Worm (Caenorhabditis elegans): ENCODE measurements around the gene ZK643.6.

ZK643.6 gene

ce11 chrIII:8961993-8962392 lies 1.4 kb upstream of the ZK643.6 start, which contains the start of gene grl-25:
grl-25 (plus strand) TSS chrIII:8962293.
- no peak for TF ChIP-seq cnd-1 (tag; optimal IDR thresholded peaks at IDR 0.05)
- no peak for TF ChIP-seq unc-120 (tag; optimal IDR thresholded peaks at IDR 0.05; ENCODE audit: poor library complexity, severe bottlenecking)
- no peak for TF ChIP-seq lin-13 (tag; optimal IDR thresholded peaks at IDR 0.05)
- no peak for TF ChIP-seq sem-2 (GFP tag; optimal IDR thresholded peaks at IDR 0.05)
- TF ChIP-seq mep-1 (tag; optimal IDR thresholded peaks at IDR 0.05) = no peak
- no peak for TF ChIP-seq M03D4.4 (tag; optimal IDR thresholded peaks at IDR 0.05)
- no peak for TF ChIP-seq ceh-39 (tag; optimal IDR thresholded peaks at IDR 0.05)

DNA sequence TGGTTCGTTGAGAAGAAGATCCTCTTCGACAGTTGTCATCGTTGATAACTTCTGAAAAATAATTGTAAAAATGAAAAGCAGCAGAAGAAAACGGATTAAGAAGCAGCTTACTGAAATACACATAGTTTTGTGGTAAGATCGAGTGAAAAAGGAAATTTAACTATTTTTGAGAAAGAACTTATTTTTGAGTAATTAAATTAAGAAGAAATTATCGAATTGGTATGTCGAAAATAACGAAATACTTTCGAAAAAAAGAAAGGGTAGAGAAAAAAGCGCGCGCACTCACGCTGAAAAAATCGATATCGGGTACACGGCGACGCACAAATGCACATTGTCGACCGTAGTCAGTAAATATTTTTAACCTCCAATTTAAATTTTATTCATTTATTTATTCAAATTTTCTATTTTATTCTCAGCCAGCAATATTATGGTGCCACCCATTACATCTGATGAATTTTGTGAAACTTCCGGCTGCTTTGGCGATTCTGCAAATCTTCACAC lies 4.4 kb downstream of the ZK643.6 start, which contains the start of the genes ZK643.5 and ZK643.2:
TSS of gene ZK643.5 (minus strand) at position 51 of the 501 bp plus-strand sequence.
TSS of gene ZK643.2 (plus strand) at position 395 of the 501 bp plus-strand sequence.
- TF ChIP-seq flh-1 (GFP tag; optimal IDR thresholded peaks at IDR 0.05) (no peak), hlh-1 (tag; optimal IDR thresholded peaks at IDR 0.05) (no peak), tbx-8 (GFP tag; optimal IDR thresholded peaks at IDR 0.05) (no peak), ces-1 (GFP tag; optimal IDR thresholded peaks at IDR 0.05) (peak; percentile 64), mab-5 (tag; optimal IDR thresholded peaks at IDR 0.05) (no peak), mep-1 (tag; optimal IDR thresholded peaks at IDR 0.05) (peak; percentile 69), sem-2 (GFP tag; optimal IDR thresholded peaks at IDR 0.05) (no peak), sptf-1 (tag; optimal IDR thresholded peaks at IDR 0.05) (no peak), drap-1 (GFP tag; optimal IDR thresholded peaks at IDR 0.05) (no peak), unc-39 (tag; optimal IDR thresholded peaks at IDR 0.05) (no peak), snpc-4 (tag; optimal IDR thresholded peaks at IDR 0.05) (no peak), nhr-76 (tag; optimal IDR thresholded peaks at IDR 0.05) (no peak), elt-3 (tag; optimal IDR thresholded peaks at IDR 0.05) (no peak), ceh-39 (tag; optimal IDR thresholded peaks at IDR 0.05) (peak; percentile 97), M03D4.4 (tag; optimal IDR thresholded peaks at IDR 0.05) (no peak), ham-2 (GFP tag; optimal IDR thresholded peaks at IDR 0.05) (no peak), ceh-83 (GFP tag; optimal IDR thresholded peaks at IDR 0.05) (no peak), lin-32 (GFP tag; optimal IDR thresholded peaks at IDR 0.05) (no peak), bed-3 (GFP tag; optimal IDR thresholded peaks at IDR 0.05) (no peak), unc-120 (tag; optimal IDR thresholded peaks at IDR 0.05; ENCODE audit: poor library complexity, severe bottlenecking) (no peak), lsy-2 (tag; optimal IDR thresholded peaks at IDR 0.05) (peak; percentile 94), elt-1 (tag; optimal IDR thresholded peaks at IDR 0.05; ENCODE audit: borderline replicate concordance, insufficient read depth) (no peak), zip-8 (tag; optimal IDR thresholded peaks at IDR 0.05) (no peak), ztf-11 (tag; optimal IDR thresholded peaks at IDR 0.05) (no peak), nhr-237 (tag; optimal IDR thresholded peaks at IDR 0.05) (no peak), nhr-2 (tag; optimal IDR thresholded peaks at IDR 0.05) (no peak), nhr-28 (tag; optimal IDR thresholded peaks at IDR 0.05) (no peak), nhr-12 (tag; optimal IDR thresholded peaks at IDR 0.05) (no peak), ceh-43 (GFP tag; optimal IDR thresholded peaks at IDR 0.05) (no peak), lin-13 (tag; optimal IDR thresholded peaks at IDR 0.05) (peak; percentile 23), cnd-1 (tag; optimal IDR thresholded peaks at IDR 0.05) (no peak), pha-4 (tag; optimal IDR thresholded peaks at IDR 0.05) (peak; percentile 15)

- TF ChIP-seq cnd-1 (tag; optimal IDR thresholded peaks at IDR 0.05) (no peak), mls-2 (tag; optimal IDR thresholded peaks at IDR 0.05) (no peak), ceh-43 (GFP tag; optimal IDR thresholded peaks at IDR 0.05) (no peak), pha-4 (tag; optimal IDR thresholded peaks at IDR 0.05) (no peak), mab-5 (tag; optimal IDR thresholded peaks at IDR 0.05) (no peak), unc-39 (tag; optimal IDR thresholded peaks at IDR 0.05) (no peak), snpc-4 (tag; optimal IDR thresholded peaks at IDR 0.05) (no peak), ham-2 (GFP tag; optimal IDR thresholded peaks at IDR 0.05) (no peak), zip-8 (tag; optimal IDR thresholded peaks at IDR 0.05) (no peak), bed-3 (GFP tag; optimal IDR thresholded peaks at IDR 0.05) (no peak), sem-2 (GFP tag; optimal IDR thresholded peaks at IDR 0.05) (no peak), nhr-237 (tag; optimal IDR thresholded peaks at IDR 0.05) (no peak), ceh-83 (GFP tag; optimal IDR thresholded peaks at IDR 0.05) (no peak), drap-1 (GFP tag; optimal IDR thresholded peaks at IDR 0.05) (no peak), elt-3 (tag; optimal IDR thresholded peaks at IDR 0.05) (no peak), nhr-12 (tag; optimal IDR thresholded peaks at IDR 0.05) (no peak)
Observed at ce11 chrIII:8955536-8955935, 5.0 kb downstream of the ZK643.6 start.

DNA sequence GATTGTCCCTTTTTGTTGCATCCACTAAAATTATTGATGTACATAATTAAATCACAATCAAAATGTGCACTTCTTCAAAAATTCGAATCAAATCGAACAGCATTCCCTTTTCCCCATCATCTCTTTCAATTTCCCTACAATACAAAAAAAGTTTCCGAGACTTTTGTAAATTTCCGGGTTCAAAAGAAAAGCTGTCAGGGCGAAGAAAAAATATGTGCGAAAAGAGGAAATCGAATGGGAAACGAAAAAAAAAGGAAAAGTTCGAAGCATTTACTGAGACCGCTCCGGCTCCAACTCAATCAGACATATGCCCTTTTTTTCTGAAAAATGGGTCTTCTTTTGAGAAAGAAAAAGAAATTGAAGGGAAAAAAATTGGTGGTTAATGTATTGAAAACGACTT lies 11.4 kb downstream of the ZK643.6 start:
- TF ChIP-seq unc-120 (tag; optimal IDR thresholded peaks at IDR 0.05; ENCODE audit: poor library complexity, severe bottlenecking) (no peak), sptf-1 (tag; optimal IDR thresholded peaks at IDR 0.05) (no peak), ceh-39 (tag; optimal IDR thresholded peaks at IDR 0.05) (no peak), hlh-1 (tag; optimal IDR thresholded peaks at IDR 0.05) (no peak), elt-1 (tag; optimal IDR thresholded peaks at IDR 0.05; ENCODE audit: borderline replicate concordance, insufficient read depth) (no peak), nhr-2 (tag; optimal IDR thresholded peaks at IDR 0.05) (no peak), unc-62 (GFP tag; optimal IDR thresholded peaks at IDR 0.05) (no peak), mab-5 (tag; optimal IDR thresholded peaks at IDR 0.05) (no peak), ztf-11 (tag; optimal IDR thresholded peaks at IDR 0.05) (no peak), lin-32 (GFP tag; optimal IDR thresholded peaks at IDR 0.05) (no peak), M03D4.4 (tag; optimal IDR thresholded peaks at IDR 0.05) (no peak), lsy-2 (tag; optimal IDR thresholded peaks at IDR 0.05) (no peak), ceh-83 (GFP tag; optimal IDR thresholded peaks at IDR 0.05) (no peak), unc-39 (tag; optimal IDR thresholded peaks at IDR 0.05) (no peak), nhr-12 (tag; optimal IDR thresholded peaks at IDR 0.05) (no peak), bed-3 (GFP tag; optimal IDR thresholded peaks at IDR 0.05) (no peak), pha-4 (tag; optimal IDR thresholded peaks at IDR 0.05) (no peak)

Data from whole organism, mixed stage, embryonic.